Fruit fly (Drosophila melanogaster): ENCODE measurements around the gene CG4770.

The CG4770 gene

DNA sequence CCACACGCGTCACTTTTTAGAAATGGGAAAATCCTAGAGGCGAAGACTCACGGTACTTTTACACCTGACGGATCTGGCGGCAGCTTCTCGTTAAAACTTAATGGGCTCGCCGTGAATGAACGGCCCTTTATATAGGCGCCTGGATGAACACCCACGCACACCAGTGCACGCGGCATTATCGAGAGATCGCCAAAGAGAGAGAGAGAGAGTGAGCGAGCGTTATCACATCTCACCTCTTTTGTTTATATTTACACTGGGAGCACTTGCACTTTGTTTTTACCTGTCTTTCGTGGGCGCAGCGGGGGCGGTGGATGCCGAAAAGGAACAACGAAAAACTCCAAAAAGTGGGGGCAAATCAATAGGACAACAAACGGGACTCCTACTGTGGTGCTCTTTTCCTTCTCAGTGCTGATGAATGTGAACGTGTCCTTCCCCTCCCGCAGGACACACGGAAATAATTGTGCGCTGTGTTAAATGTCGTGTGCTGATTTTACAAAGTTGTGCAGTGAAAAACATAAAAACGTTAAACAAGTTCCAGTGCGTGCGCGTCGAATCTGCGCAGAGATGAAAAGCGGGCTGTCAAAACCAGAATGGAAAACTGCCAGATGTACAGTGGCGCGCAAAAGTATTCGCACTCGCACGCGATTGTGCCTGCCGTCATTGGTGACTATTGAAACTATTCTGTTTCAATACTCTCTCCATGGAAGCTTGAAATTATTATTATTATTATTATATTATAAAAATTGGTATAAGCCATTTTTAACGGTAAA, 43.0 kb upstream of the CG4770 start, which contains the start of gene Mrp5 (continued):
- TF ChIP-seq Blimp-1 (GFP tag; optimal IDR thresholded peaks at IDR 0.05), result no peak
- peak in 1 of 2 experiments; percentile 53 for TF ChIP-seq salr (GFP tag; optimal IDR thresholded peaks at IDR 0.05)
- TF ChIP-seq CG8632 (GFP tag; optimal IDR thresholded peaks at IDR 0.05), result peak; percentile 51
- peak; percentile 61 for TF ChIP-seq CG9139 (GFP tag; optimal IDR thresholded peaks at IDR 0.05)
- TF ChIP-seq fd59A (GFP tag; optimal IDR thresholded peaks at IDR 0.05), result no peak
- no peak for TF ChIP-seq Hr38 (GFP tag; optimal IDR thresholded peaks at IDR 0.05)
- TF ChIP-seq Hr4 (GFP tag; optimal IDR thresholded peaks at IDR 0.05), result peak; percentile 34
- peak; percentile 60 for TF ChIP-seq CG6163 (GFP tag; IDR thresholded peaks at IDR 0.05)
- no peak for TF ChIP-seq Ets96B (tag; optimal IDR thresholded peaks at IDR 0.05)
- peak; percentile 30 for TF ChIP-seq pdm3 (GFP tag; optimal IDR thresholded peaks at IDR 0.05)
- TF ChIP-seq CG34406 (GFP tag; optimal IDR thresholded peaks at IDR 0.05), result peak; percentile 32
- no peak for TF ChIP-seq Smox (GFP tag; optimal IDR thresholded peaks at IDR 0.05)
- TF ChIP-seq CG10631 (GFP tag; optimal IDR thresholded peaks at IDR 0.05), result no peak
- no peak for TF ChIP-seq topi (GFP tag; optimal IDR thresholded peaks at IDR 0.05)
- TF ChIP-seq net (GFP tag; optimal IDR thresholded peaks at IDR 0.05), result peak; percentile 36
- peak; percentile 59 for TF ChIP-seq CG1621 (tag; optimal IDR thresholded peaks at IDR 0.05)
- peak; percentile 42 to 71 for TF ChIP-seq ss (GFP tag; optimal IDR thresholded peaks at IDR 0.05)
- TF ChIP-seq Sox15 (GFP tag; optimal IDR thresholded peaks at IDR 0.05), result no peak
- TF ChIP-seq Eip75B (GFP tag; optimal IDR thresholded peaks at IDR 0.05), result no peak
- peak; percentile 26 for TF ChIP-seq cyc (GFP tag; optimal IDR thresholded peaks at IDR 0.05)
- TF ChIP-seq Gug (GFP tag; IDR thresholded peaks at IDR 0.05), result peak; percentile 43; the same call in 1 of the 2 replicates
- no peak for TF ChIP-seq svp (GFP tag)

DNA sequence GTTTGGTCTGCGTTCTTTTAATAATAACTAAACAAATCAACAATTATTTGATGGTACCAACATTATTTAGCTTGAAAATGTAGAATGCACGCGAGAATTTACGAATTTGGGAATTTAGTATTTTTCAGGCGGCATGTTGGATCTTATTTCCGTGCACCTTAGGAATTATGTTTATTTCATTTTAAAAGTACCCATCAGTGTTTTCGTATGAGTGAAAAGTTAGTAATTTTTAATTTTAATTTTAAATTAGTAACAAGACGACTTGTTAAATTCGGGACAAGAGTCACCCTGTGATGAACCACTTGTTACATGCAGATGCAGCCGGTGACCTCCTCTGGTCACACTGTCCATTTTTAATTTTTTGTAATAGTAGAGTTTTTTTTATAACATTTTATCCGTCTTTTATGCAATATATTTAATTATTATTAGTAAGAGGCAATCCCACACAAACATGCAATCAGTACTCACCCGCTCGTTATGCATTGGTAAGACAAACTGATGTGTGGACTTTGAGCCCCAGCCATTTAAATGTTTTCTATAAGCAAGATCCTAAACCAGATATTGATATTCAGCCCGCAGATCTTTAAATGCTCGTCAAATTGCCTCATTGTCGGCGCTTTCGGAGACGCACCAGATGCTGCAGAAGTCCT, 40.8 kb upstream of the CG4770 start, which contains the start of the genes CG17186 and Arc42:
CG17186 (minus strand) TSS at position 88 of the 650 bp plus-strand sequence.
Arc42 (plus strand) TSS at position 311 of the 650 bp plus-strand sequence.
- TF ChIP-seq CG6854 (GFP tag; optimal IDR thresholded peaks at IDR 0.05) (peak; percentile 47), Hr4 (GFP tag; optimal IDR thresholded peaks at IDR 0.05) (peak; percentile 15), cyc (GFP tag; optimal IDR thresholded peaks at IDR 0.05) (peak; percentile 28), achi (GFP tag; optimal IDR thresholded peaks at IDR 0.05) (peak; percentile 2), svp (GFP tag) (no peak), CG11902 (GFP tag; optimal IDR thresholded peaks at IDR 0.05) (no peak), CG6276 (GFP tag; optimal IDR thresholded peaks at IDR 0.05) (peak; percentile 78), CG1621 (tag; optimal IDR thresholded peaks at IDR 0.05) (peak; percentile 10), Smox (GFP tag; optimal IDR thresholded peaks at IDR 0.05) (peak; percentile 33), Gug (GFP tag; IDR thresholded peaks at IDR 0.05) (no peak), OdsH (GFP tag; optimal IDR thresholded peaks at IDR 0.05) (peak; percentile 41), salr (GFP tag; optimal IDR thresholded peaks at IDR 0.05) (no peak), CG16779 (tag; optimal IDR thresholded peaks at IDR 0.05) (peak; percentile 62), CG8632 (GFP tag; optimal IDR thresholded peaks at IDR 0.05) (no peak), CG4318 (GFP tag; optimal IDR thresholded peaks at IDR 0.05) (no peak), Sox102F (GFP tag; optimal IDR thresholded peaks at IDR 0.05) (peak; percentile 13), CG11762 (GFP tag; optimal IDR thresholded peaks at IDR 0.05; ENCODE audit: insufficient read depth) (no peak), CG11294 (GFP tag; IDR thresholded peaks at IDR 0.05) (no peak), CG6808 (GFP tag; optimal IDR thresholded peaks at IDR 0.05) (peak; percentile 79), spab (GFP tag; optimal IDR thresholded peaks at IDR 0.05) (peak; percentile 43), CG6163 (GFP tag; IDR thresholded peaks at IDR 0.05) (no peak), Lpt (GFP tag; optimal IDR thresholded peaks at IDR 0.05) (no peak), Blimp-1 (GFP tag; optimal IDR thresholded peaks at IDR 0.05) (no peak), CG8119 (GFP tag; IDR thresholded peaks at IDR 0.05) (no peak), CG6792 (GFP tag; optimal IDR thresholded peaks at IDR 0.05) (no peak), CG31627 (GFP tag; optimal IDR thresholded peaks at IDR 0.05) (peak; percentile 1), CG8319 (GFP tag; optimal IDR thresholded peaks at IDR 0.05) (peak; percentile 30), dac (GFP tag; optimal IDR thresholded peaks at IDR 0.05) (no peak), Sox14 (GFP tag; optimal IDR thresholded peaks at IDR 0.05) (peak; percentile 28), CG10669 (GFP tag; optimal IDR thresholded peaks at IDR 0.05) (peak; percentile 26), CG3032 (tag; optimal IDR thresholded peaks at IDR 0.05) (no peak), topi (GFP tag; optimal IDR thresholded peaks at IDR 0.05) (peak; percentile 21), Hr38 (GFP tag; optimal IDR thresholded peaks at IDR 0.05) (no peak), net (GFP tag; optimal IDR thresholded peaks at IDR 0.05) (peak; percentile 3), dsx (GFP tag; optimal IDR thresholded peaks at IDR 0.05; ENCODE audit: poor library complexity, severe bottlenecking) (peak; percentile 23), Sox15 (GFP tag; optimal IDR thresholded peaks at IDR 0.05) (no peak), Ets21C (GFP tag; optimal IDR thresholded peaks at IDR 0.05) (no peak)
